Fruit fly (Drosophila melanogaster) whole organism, embryonic: ENCODE data around the gene CG31960.
A peak's percentile ranks its signal among the peaks of the same experiment; 100 is the strongest.

ENCODE experiments used
- CG10979 ChIP-seq: fragments of 200-800 bp; sonication (Bioruptor generic); optimal IDR thresholded peaks from 2 replicates; lab custom pipeline; 2018; ENCODE audit warnings: missing biosample characterization, mild to moderate bottlenecking, missing genetic modification characterization, moderate library complexity
- CG11723 ChIP-seq: fragments of 200-800 bp; sonication (Bioruptor generic); optimal IDR thresholded peaks from 2 replicates; lab custom pipeline; 2017; ENCODE audit warnings: missing biosample characterization, mild to moderate bottlenecking, missing genetic modification characterization
- CG12236 ChIP-seq: fragments of 200-800 bp; sonication (Bioruptor generic); optimal IDR thresholded peaks from 2 replicates; lab custom pipeline; 2016; ENCODE audit warnings: missing biosample characterization, missing genetic modification characterization
- CG12391 ChIP-seq: fragments of 200-800 bp; sonication (Bioruptor generic); optimal IDR thresholded peaks from 3 replicates; lab custom pipeline; 2018; ENCODE audit warnings: missing biosample characterization, mild to moderate bottlenecking, missing genetic modification characterization, moderate library complexity
- CG14860 ChIP-seq: fragments of 200-800 bp; sonication (Bioruptor generic); IDR thresholded peaks from 3 replicates; pipeline ENCODE4 v1.3.6; 2022; ENCODE audit warnings: missing biosample characterization, missing genetic modification characterization; ENCODE audit not compliant: partially characterized antibody
- CG17568 ChIP-seq: fragments of 200-800 bp; sonication (Bioruptor generic); optimal IDR thresholded peaks from 2 replicates; lab custom pipeline; 2018; ENCODE audit warnings: missing biosample characterization, mild to moderate bottlenecking, missing genetic modification characterization, moderate library complexity
- CG2678 ChIP-seq: fragments of 200-800 bp; sonication (Bioruptor generic); optimal IDR thresholded peaks from 3 replicates; lab custom pipeline; 2019; ENCODE audit warnings: missing biosample characterization, mild to moderate bottlenecking, missing genetic modification characterization, moderate library complexity
- CG30431 ChIP-seq: fragments of 200-800 bp; sonication (Bioruptor generic); optimal IDR thresholded peaks from 2 replicates; lab custom pipeline; 2017; ENCODE audit warnings: missing biosample characterization, missing genetic modification characterization
- CG42726 ChIP-seq: fragments of 200-800 bp; sonication (Bioruptor generic); IDR thresholded peaks from 2 replicates; pipeline ENCODE4 v1.3.6; 2022; ENCODE audit warnings: missing biosample characterization, missing genetic modification characterization; ENCODE audit not compliant: partially characterized antibody
- CG4820 ChIP-seq: fragments of 200-800 bp; sonication (Bioruptor generic); optimal IDR thresholded peaks from 3 replicates; lab custom pipeline; 2016; ENCODE audit warnings: missing biosample characterization, missing genetic modification characterization
- CG6791 ChIP-seq: fragments of 200-800 bp; sonication (Bioruptor generic); IDR thresholded peaks from 3 replicates; pipeline ENCODE4 v1.3.6; 2022; ENCODE audit warnings: missing biosample characterization, missing genetic modification characterization; ENCODE audit not compliant: partially characterized antibody
- CG6854 ChIP-seq: fragments of 200-800 bp; sonication (Bioruptor generic); optimal IDR thresholded peaks from 3 replicates; lab custom pipeline; 2017; ENCODE audit warnings: missing biosample characterization, mild to moderate bottlenecking, missing genetic modification characterization
- Camta ChIP-seq: fragments of 200-800 bp; sonication (Bioruptor generic); optimal IDR thresholded peaks from 2 replicates; lab custom pipeline; 2016; ENCODE audit warnings: missing biosample characterization, missing genetic modification characterization
- Dad ChIP-seq: fragments of 200-800 bp; sonication (Bioruptor generic); optimal IDR thresholded peaks from 3 replicates; lab custom pipeline; 2016; ENCODE audit warnings: missing biosample characterization, missing genetic modification characterization
- Dfd ChIP-seq, 2 experiments: fragments of >200 bp; optimal IDR thresholded peaks; 2 replicates each; lab custom pipeline; 2017; ENCODE audit warnings: missing biosample characterization in 2 of 2, missing genetic modification characterization in 2 of 2
- Elba2 ChIP-seq: fragments of 200-800 bp; sonication (Bioruptor generic); optimal IDR thresholded peaks from 3 replicates; lab custom pipeline; 2016; ENCODE audit warnings: missing biosample characterization, missing genetic modification characterization
- Fer3 ChIP-seq: fragments of 200-800 bp; sonication (Bioruptor generic); optimal IDR thresholded peaks from 2 replicates; lab custom pipeline; 2018; ENCODE audit warnings: missing biosample characterization, mild to moderate bottlenecking, missing genetic modification characterization, moderate library complexity
- HHEX ChIP-seq: fragments of 200-800 bp; sonication (Bioruptor generic); optimal IDR thresholded peaks from 3 replicates; lab custom pipeline; 2017; ENCODE audit warnings: missing biosample characterization, mild to moderate bottlenecking, missing genetic modification characterization, missing genetic modification reagents
- Hand ChIP-seq: fragments of 200-800 bp; sonication (Bioruptor generic); optimal IDR thresholded peaks from 2 replicates; lab custom pipeline; 2017; ENCODE audit warnings: mild to moderate bottlenecking, missing biosample characterization, missing genetic modification reagents, missing genetic modification characterization
- NK7.1 ChIP-seq: fragments of 200-800 bp; sonication (Bioruptor generic); optimal IDR thresholded peaks from 3 replicates; lab custom pipeline; 2016; ENCODE audit warnings: missing biosample characterization, missing genetic modification characterization
- Nf-YB ChIP-seq: fragments of 200-800 bp; sonication (Bioruptor generic); optimal IDR thresholded peaks from 3 replicates; lab custom pipeline; 2019; ENCODE audit warnings: missing biosample characterization, mild to moderate bottlenecking, missing genetic modification characterization, moderate library complexity
- Poxn ChIP-seq: fragments of 200-800 bp; sonication (Bioruptor generic); IDR thresholded peaks from 2 replicates; pipeline ENCODE4 v1.3.6; 2022; ENCODE audit warnings: missing biosample characterization, missing genetic modification characterization
- Scr ChIP-seq: fragments of 200-800 bp; sonication (Bioruptor generic); IDR thresholded peaks from 2 replicates; pipeline ENCODE4 v1.3.6; 2022; ENCODE audit warnings: missing biosample characterization, missing genetic modification characterization; ENCODE audit not compliant: partially characterized antibody
- Sry-β ChIP-seq: fragments of 200-800 bp; sonication (Bioruptor generic); optimal IDR thresholded peaks from 2 replicates; lab custom pipeline; 2018; ENCODE audit warnings: missing biosample characterization, mild to moderate bottlenecking, missing genetic modification characterization, moderate library complexity
- Xrp1 ChIP-seq: fragments of 200-800 bp; sonication (Bioruptor generic); IDR thresholded peaks from 2 replicates; pipeline ENCODE4 v1.3.6; 2022; ENCODE audit warnings: missing biosample characterization, missing genetic modification characterization
- ara ChIP-seq: fragments of 200-800 bp; sonication (Bioruptor generic); IDR thresholded peaks from 2 replicates; pipeline ENCODE4 v1.3.6; 2022; ENCODE audit warnings: missing biosample characterization, missing genetic modification characterization
- ato ChIP-seq: fragments of 200-800 bp; sonication (Bioruptor generic); IDR thresholded peaks from 2 replicates; pipeline ENCODE4 v1.3.6; 2022; ENCODE audit warnings: missing biosample characterization, missing genetic modification characterization; ENCODE audit not compliant: partially characterized antibody
- bab2 ChIP-seq: fragments of 200-800 bp; sonication (Bioruptor generic); optimal IDR thresholded peaks from 2 replicates; lab custom pipeline; 2016; ENCODE audit warnings: missing biosample characterization, missing genetic modification characterization
- bbx ChIP-seq: fragments of 200-800 bp; sonication (Bioruptor generic); IDR thresholded peaks from 2 replicates; pipeline ENCODE4 v1.3.6; 2022; ENCODE audit warnings: missing biosample characterization, missing genetic modification characterization; ENCODE audit not compliant: partially characterized antibody
- cato ChIP-seq: fragments of 200-800 bp; sonication (Bioruptor generic); optimal IDR thresholded peaks from 2 replicates; lab custom pipeline; 2016; ENCODE audit warnings: missing biosample characterization, missing genetic modification characterization, borderline replicate concordance
- chif ChIP-seq, 2 experiments: fragments of 200-800 bp; sonication (Bioruptor generic); optimal IDR thresholded peaks; 3 replicates each; lab custom pipeline; 2016; ENCODE audit warnings: missing biosample characterization in 2 of 2, missing genetic modification characterization in 2 of 2
- dan ChIP-seq: fragments of 200-800 bp; sonication (Bioruptor generic); IDR thresholded peaks from 2 replicates; pipeline ENCODE4 v1.3.6; 2022; ENCODE audit warnings: missing biosample characterization, missing genetic modification characterization
- dysf ChIP-seq: fragments of 200-800 bp; sonication (Bioruptor generic); IDR thresholded peaks from 3 replicates; pipeline ENCODE4 v1.3.6; 2022; ENCODE audit warnings: missing biosample characterization, missing genetic modification characterization
- fu2 ChIP-seq: fragments of 200-800 bp; sonication (Bioruptor generic); optimal IDR thresholded peaks from 2 replicates; lab custom pipeline; 2016; ENCODE audit warnings: missing biosample characterization, missing genetic modification characterization
- grau ChIP-seq: fragments of 200-800 bp; optimal IDR thresholded peaks from 3 replicates; lab custom pipeline; 2019; ENCODE audit warnings: missing biosample characterization, mild to moderate bottlenecking, missing genetic modification characterization, moderate library complexity
- hkb ChIP-seq, 2 experiments: fragments of 200-800 bp in 1 of 2; fragments of >200 bp in 1 of 2; sonication (Bioruptor generic) in 1 of 2; IDR thresholded peaks in 1 of 2; optimal IDR thresholded peaks in 1 of 2; 2 replicates each; pipeline versions ENCODE4 v1.3.6 to Lab custom; 2017 to 2022; ENCODE audit warnings: missing biosample characterization in 1 of 2, missing genetic modification characterization in 1 of 2
- kay ChIP-seq: fragments of 200-800 bp; sonication (Bioruptor generic); optimal IDR thresholded peaks from 2 replicates; lab custom pipeline; 2016; ENCODE audit warnings: missing biosample characterization, missing genetic modification characterization
- lbe ChIP-seq: fragments of 200-800 bp; sonication (Bioruptor generic); optimal IDR thresholded peaks from 2 replicates; lab custom pipeline; 2016; ENCODE audit warnings: missing biosample characterization, mild to moderate bottlenecking, missing genetic modification characterization
- lilli ChIP-seq: fragments of 200-800 bp; sonication (Bioruptor generic); optimal IDR thresholded peaks from 3 replicates; lab custom pipeline; 2016; ENCODE audit warnings: missing biosample characterization, missing genetic modification characterization
- nau ChIP-seq: fragments of 200-800 bp; sonication (Bioruptor generic); optimal IDR thresholded peaks from 3 replicates; lab custom pipeline; 2017; ENCODE audit warnings: missing biosample characterization, mild to moderate bottlenecking, missing genetic modification characterization, missing genetic modification reagents
- nom ChIP-seq: fragments of 200-800 bp; sonication (Bioruptor generic); optimal IDR thresholded peaks from 2 replicates; lab custom pipeline; 2017; ENCODE audit warnings: missing biosample characterization, missing genetic modification characterization, mild to moderate bottlenecking, moderate library complexity, missing genetic modification reagents
- oc ChIP-seq: fragments of 200-800 bp; sonication (Bioruptor generic); optimal IDR thresholded peaks from 2 replicates; lab custom pipeline; 2018; ENCODE audit warnings: missing biosample characterization, mild to moderate bottlenecking, missing genetic modification characterization, moderate library complexity
- pfk ChIP-seq: fragments of 200-800 bp; sonication (Bioruptor generic); optimal IDR thresholded peaks from 2 replicates; lab custom pipeline; 2018; ENCODE audit warnings: missing biosample characterization, mild to moderate bottlenecking, missing genetic modification characterization, moderate library complexity
- psq ChIP-seq: fragments of 200-800 bp; sonication (Bioruptor generic); optimal IDR thresholded peaks from 2 replicates; lab custom pipeline; 2017; ENCODE audit warnings: missing biosample characterization, missing genetic modification characterization
- sisA ChIP-seq: fragments of 200-800 bp; sonication (Bioruptor generic); IDR thresholded peaks from 2 replicates; pipeline ENCODE4 v1.3.6; 2022; ENCODE audit warnings: missing biosample characterization, missing genetic modification characterization
- stc ChIP-seq: fragments of 200-800 bp; sonication (Bioruptor generic); IDR thresholded peaks from 2 replicates; pipeline ENCODE4 v1.3.6; 2022; ENCODE audit warnings: missing biosample characterization, missing genetic modification characterization
- tup ChIP-seq: fragments of 200-800 bp; sonication (Bioruptor generic); optimal IDR thresholded peaks from 2 replicates; lab custom pipeline; 2016; ENCODE audit warnings: missing biosample characterization, mild to moderate bottlenecking, missing genetic modification characterization, moderate library complexity
- yki ChIP-seq: fragments of >200 bp; optimal IDR thresholded peaks from 3 replicates; lab custom pipeline; 2018

The CG31960 gene

DNA sequence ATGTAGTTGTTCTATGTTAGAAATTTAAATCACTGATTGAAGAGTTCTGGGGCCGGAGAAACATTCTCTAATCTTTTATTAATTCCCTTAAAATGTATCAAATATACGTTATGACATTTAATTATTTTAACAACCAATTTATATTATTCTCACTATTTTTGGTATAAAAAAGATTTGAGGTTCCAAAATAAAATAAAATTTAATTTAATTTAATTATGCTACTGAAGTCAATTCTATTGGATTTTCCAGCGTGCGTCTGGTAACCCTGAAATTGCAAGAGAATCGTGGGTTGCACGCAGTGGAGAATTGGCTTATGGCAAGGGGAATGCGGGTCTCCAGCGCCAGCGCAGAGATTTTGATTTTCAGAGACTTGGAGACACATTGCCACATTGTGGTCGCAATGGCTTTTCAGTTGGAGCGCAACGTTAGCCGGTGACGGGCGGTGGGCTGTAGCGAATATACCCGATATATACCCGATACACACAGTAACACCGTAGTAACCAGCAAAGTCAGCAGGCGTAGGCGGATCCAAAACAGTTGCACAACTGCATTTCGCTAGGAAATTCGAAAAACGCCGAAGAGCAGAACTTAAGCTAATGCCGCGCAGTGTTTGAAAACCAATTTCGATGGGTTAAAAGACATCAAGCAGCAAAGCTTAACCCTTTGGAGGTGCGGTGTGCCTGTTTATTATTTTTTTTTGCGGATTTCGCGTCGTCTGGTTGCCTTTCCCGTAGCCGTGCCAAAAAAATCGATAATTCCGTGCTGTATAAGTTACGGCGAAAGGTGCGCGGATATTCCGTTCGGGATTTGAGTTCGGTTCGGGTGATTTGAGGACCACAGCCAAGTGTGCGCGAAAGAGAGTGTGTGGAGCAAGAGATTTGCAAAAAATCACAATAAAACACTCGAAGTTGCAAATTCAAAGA, 20.8 kb downstream of the CG31960 start (continued):
- TF ChIP-seq bbx (GFP tag; lab: Robert Waterston, UW): peak; percentile 43
- no peak for TF ChIP-seq Dad
- TF ChIP-seq Sry-β (GFP tag; lab: Kevin White, UChicago): no peak
- TF ChIP-seq Dfd (GFP tag; optimal IDR thresholded peaks at IDR 0.05; lab: Kevin White, UChicago): no peak
- TF ChIP-seq ato (GFP tag; lab: Robert Waterston, UW): no peak
- no peak for TF ChIP-seq CG30431 (GFP tag; lab: Kevin White, UChicago)
- no peak for TF ChIP-seq CG17568 (GFP tag; lab: Kevin White, UChicago)
- no peak for TF ChIP-seq CG6854 (GFP tag; lab: Kevin White, UChicago)
- no peak for TF ChIP-seq fu2
- TF ChIP-seq pfk: no peak
- TF ChIP-seq Camta: no peak
- peak; percentile 19 for TF ChIP-seq CG11723 (GFP tag; lab: Kevin White, UChicago)
- TF ChIP-seq dysf (GFP tag; lab: Robert Waterston, UW): no peak
- TF ChIP-seq Hand (GFP tag; lab: Kevin White, UChicago): no peak
- no peak for TF ChIP-seq Poxn (GFP tag; lab: Robert Waterston, UW)
- peak; percentile 65 for TF ChIP-seq CG2678 (tag; lab: Kevin White, UChicago)
- no peak for TF ChIP-seq chif (GFP tag; optimal IDR thresholded peaks at IDR 0.05; lab: Kevin White, UChicago)
- TF ChIP-seq stc: no peak
- TF ChIP-seq Elba2 (GFP tag; lab: Kevin White, UChicago): no peak
- no peak for TF ChIP-seq CG42726
- TF ChIP-seq kay: no peak
- no peak for TF ChIP-seq Scr
- TF ChIP-seq psq: no peak
- TF ChIP-seq CG6791: no peak
- TF ChIP-seq hkb (optimal IDR thresholded peaks at IDR 0.05; lab: Kevin White, UChicago): no peak
- no peak for TF ChIP-seq hkb (GFP tag; IDR thresholded peaks at IDR 0.05; lab: Robert Waterston, UW)
- TF ChIP-seq Xrp1: peak; percentile 21; the same call in 1 of the 2 replicates
- TF ChIP-seq bab2 (GFP tag; lab: Kevin White, UChicago): no peak
- TF ChIP-seq Nf-YB (GFP tag; lab: Kevin White, UChicago): no peak
- no peak for TF ChIP-seq yki (lab: Kevin White, UChicago)
- TF ChIP-seq CG12236 (GFP tag; lab: Kevin White, UChicago): no peak
- peak; percentile 29 for TF ChIP-seq grau (tag; lab: Kevin White, UChicago)
- no peak for TF ChIP-seq CG14860 (GFP tag; lab: Robert Waterston, UW)
- TF ChIP-seq lilli (GFP tag; lab: Kevin White, UChicago): no peak
- TF ChIP-seq CG10979 (tag; lab: Kevin White, UChicago): peak; percentile 64
- TF ChIP-seq cato: no peak
- TF ChIP-seq nom (GFP tag; lab: Kevin White, UChicago): no peak
- TF ChIP-seq NK7.1: no peak
- no peak for TF ChIP-seq tup (GFP tag; lab: Kevin White, UChicago)
- no peak for TF ChIP-seq oc (tag; lab: Kevin White, UChicago)
- peak; percentile 24; the same call in 1 of the 2 replicates for TF ChIP-seq sisA (GFP tag; lab: Robert Waterston, UW)
- no peak for TF ChIP-seq CG4820
- no peak for TF ChIP-seq nau (GFP tag; lab: Kevin White, UChicago)
- no peak for TF ChIP-seq lbe (GFP tag; lab: Kevin White, UChicago)
- TF ChIP-seq ara: peak; percentile 49
- no peak for TF ChIP-seq Fer3 (tag; lab: Kevin White, UChicago)
- TF ChIP-seq dan: no peak
- peak; percentile 48 for TF ChIP-seq CG12391 (tag; lab: Kevin White, UChicago)
- TF ChIP-seq HHEX (GFP tag; lab: Kevin White, UChicago): no peak
